Fruit fly (Drosophila melanogaster) whole organism, embryonic: ENCODE measurements around the gene Atg18b.

Experiments
- BEAF-32 ChIP-seq: fragments of 200-800 bp; sonication (Bioruptor generic); optimal IDR thresholded peaks from 3 replicates; lab custom pipeline; 2017; ENCODE audit warnings: missing biosample characterization, missing genetic modification characterization, mild to moderate bottlenecking, moderate library complexity, missing genetic modification reagents
- Bdp1 ChIP-seq: fragments of 200-800 bp; sonication (Bioruptor generic); optimal IDR thresholded peaks from 3 replicates; lab custom pipeline; 2016; ENCODE audit warnings: missing biosample characterization, missing genetic modification characterization
- CG1024 ChIP-seq: fragments of 200-800 bp; sonication (Bioruptor generic); IDR thresholded peaks from 2 replicates; pipeline ENCODE4 v1.3.6; 2022; ENCODE audit warnings: missing biosample characterization, missing genetic modification characterization
- CG11247 ChIP-seq: fragments of 200-800 bp; sonication (Bioruptor generic); IDR thresholded peaks from 2 replicates; pipeline ENCODE4 v1.3.6; 2022; ENCODE audit warnings: missing biosample characterization, missing genetic modification characterization
- CG11456 ChIP-seq: fragments of 200-800 bp; sonication (Bioruptor generic); IDR thresholded peaks from 3 replicates; pipeline ENCODE4 v1.3.6; 2022; ENCODE audit warnings: missing biosample characterization, missing genetic modification characterization
- CG13287 ChIP-seq: fragments of 200-800 bp; sonication (Bioruptor generic); IDR thresholded peaks from 2 replicates; pipeline ENCODE4 v1.3.6; 2022; ENCODE audit warnings: missing biosample characterization, missing genetic modification characterization; ENCODE audit not compliant: partially characterized antibody
- CG13624 ChIP-seq: fragments of 200-800 bp; sonication (Bioruptor generic); optimal IDR thresholded peaks from 2 replicates; lab custom pipeline; 2016; ENCODE audit warnings: missing biosample characterization, missing genetic modification characterization
- CG15011 ChIP-seq: fragments of 200-800 bp; sonication (Bioruptor generic); optimal IDR thresholded peaks from 3 replicates; lab custom pipeline; 2018; ENCODE audit warnings: missing biosample characterization, mild to moderate bottlenecking, missing genetic modification characterization
- CG1529 ChIP-seq: fragments of 200-800 bp; sonication (Bioruptor generic); optimal IDR thresholded peaks from 3 replicates; lab custom pipeline; 2018; ENCODE audit warnings: missing biosample characterization, missing genetic modification characterization
- CG17568 ChIP-seq: fragments of 200-800 bp; sonication (Bioruptor generic); optimal IDR thresholded peaks from 2 replicates; lab custom pipeline; 2018; ENCODE audit warnings: missing biosample characterization, mild to moderate bottlenecking, missing genetic modification characterization, moderate library complexity
- CG17802 ChIP-seq: fragments of 200-800 bp; sonication (Bioruptor generic); optimal IDR thresholded peaks from 2 replicates; lab custom pipeline; 2018; ENCODE audit warnings: missing biosample characterization, mild to moderate bottlenecking, missing genetic modification characterization, moderate library complexity
- CG17912 ChIP-seq: fragments of 200-800 bp; sonication (Bioruptor generic); optimal IDR thresholded peaks from 2 replicates; lab custom pipeline; 2018; ENCODE audit warnings: missing biosample characterization, mild to moderate bottlenecking, missing genetic modification characterization
- CG18011 ChIP-seq: fragments of 200-800 bp; sonication (Bioruptor generic); optimal IDR thresholded peaks from 2 replicates; lab custom pipeline; 2017; ENCODE audit warnings: missing biosample characterization, missing genetic modification characterization, mild to moderate bottlenecking, moderate library complexity, missing genotype
- CG34422 ChIP-seq: fragments of 200-800 bp; sonication (Bioruptor generic); IDR thresholded peaks from 3 replicates; pipeline ENCODE4 v1.3.6; 2022; ENCODE audit warnings: missing biosample characterization, missing genetic modification characterization
- CG4360 ChIP-seq: fragments of 200-800 bp; sonication (Bioruptor generic); IDR thresholded peaks from 2 replicates; pipeline ENCODE4 v1.3.6; 2022; ENCODE audit warnings: missing biosample characterization, missing genetic modification characterization
- CG43689 ChIP-seq: fragments of 200-800 bp; sonication (Bioruptor generic); IDR thresholded peaks from 2 replicates; pipeline ENCODE4 v1.3.6; 2022; ENCODE audit warnings: missing biosample characterization, missing genetic modification characterization
- CG5245 ChIP-seq: fragments of 200-800 bp; sonication (Bioruptor generic); optimal IDR thresholded peaks from 3 replicates; lab custom pipeline; 2016; ENCODE audit warnings: missing biosample characterization, missing genetic modification characterization
- CG6683 ChIP-seq: fragments of 200-800 bp; sonication (Bioruptor generic); optimal IDR thresholded peaks from 2 replicates; lab custom pipeline; 2017; ENCODE audit warnings: missing biosample characterization, mild to moderate bottlenecking, missing genetic modification characterization, missing genetic modification reagents
- CG8944 ChIP-seq: fragments of 200-800 bp; sonication (Bioruptor generic); optimal IDR thresholded peaks from 3 replicates; lab custom pipeline; 2016; ENCODE audit warnings: missing biosample characterization, missing genetic modification characterization
- Chrac-16 ChIP-seq: fragments of 200-800 bp; sonication (Bioruptor generic); optimal IDR thresholded peaks from 3 replicates; lab custom pipeline; 2016; ENCODE audit warnings: missing biosample characterization, missing genetic modification characterization
- Dad ChIP-seq: fragments of 200-800 bp; sonication (Bioruptor generic); optimal IDR thresholded peaks from 3 replicates; lab custom pipeline; 2016; ENCODE audit warnings: missing biosample characterization, missing genetic modification characterization
- Eip74EF ChIP-seq, 2 experiments: fragments of 200-800 bp in 1 of 2; fragments of >200 bp in 1 of 2; sonication (Bioruptor generic) in 1 of 2; optimal IDR thresholded peaks; 2 replicates each; lab custom pipeline; 2017 to 2019; ENCODE audit warnings: missing biosample characterization in 2 of 2, missing genetic modification characterization in 2 of 2, mild to moderate bottlenecking in 1 of 2, moderate library complexity in 1 of 2
- Fer3 ChIP-seq: fragments of 200-800 bp; sonication (Bioruptor generic); optimal IDR thresholded peaks from 2 replicates; lab custom pipeline; 2018; ENCODE audit warnings: missing biosample characterization, mild to moderate bottlenecking, missing genetic modification characterization, moderate library complexity
- Gug ChIP-seq: fragments of 200-800 bp; sonication (Bioruptor generic); IDR thresholded peaks from 4 replicates; pipeline ENCODE4 v1.3.6; 2022; ENCODE audit warnings: missing biosample characterization, missing genetic modification characterization
- Hey ChIP-seq: fragments of 200-800 bp; sonication (Bioruptor generic); optimal IDR thresholded peaks from 3 replicates; lab custom pipeline; 2018; ENCODE audit warnings: missing biosample characterization, mild to moderate bottlenecking, missing genetic modification characterization
- Hr39 ChIP-seq: fragments of >200 bp; optimal IDR thresholded peaks from 2 replicates; lab custom pipeline; 2017
- Lhr ChIP-seq: fragments of 200-800 bp; sonication (Bioruptor generic); optimal IDR thresholded peaks from 3 replicates; lab custom pipeline; 2017; ENCODE audit warnings: mild to moderate bottlenecking, missing biosample characterization, missing genetic modification reagents, missing genetic modification characterization
- NfI ChIP-seq: fragments of 200-800 bp; sonication (Bioruptor generic); optimal IDR thresholded peaks from 3 replicates; lab custom pipeline; 2018; ENCODE audit warnings: missing biosample characterization, mild to moderate bottlenecking, missing genetic modification characterization, moderate library complexity
- Optix ChIP-seq: fragments of 200-800 bp; sonication (Bioruptor generic); IDR thresholded peaks from 3 replicates; pipeline ENCODE4 v1.3.6; 2022; ENCODE audit warnings: missing biosample characterization, missing genetic modification characterization
- Poxn ChIP-seq: fragments of 200-800 bp; sonication (Bioruptor generic); IDR thresholded peaks from 2 replicates; pipeline ENCODE4 v1.3.6; 2022; ENCODE audit warnings: missing biosample characterization, missing genetic modification characterization
- bab2 ChIP-seq: fragments of 200-800 bp; sonication (Bioruptor generic); optimal IDR thresholded peaks from 2 replicates; lab custom pipeline; 2016; ENCODE audit warnings: missing biosample characterization, missing genetic modification characterization
- bcd ChIP-seq: fragments of 200-800 bp; sonication (Bioruptor generic); optimal IDR thresholded peaks from 2 replicates; lab custom pipeline; 2017; ENCODE audit warnings: missing biosample characterization, mild to moderate bottlenecking, missing genetic modification characterization
- crol ChIP-seq: fragments of 200-800 bp; sonication (Bioruptor generic); IDR thresholded peaks from 2 replicates; pipeline ENCODE4 v1.3.6; 2022; ENCODE audit warnings: missing biosample characterization, missing genetic modification characterization
- cwo ChIP-seq: fragments of 200-800 bp; sonication (Bioruptor generic); optimal IDR thresholded peaks from 3 replicates; lab custom pipeline; 2017; ENCODE audit warnings: missing biosample characterization, missing genetic modification characterization, mild to moderate bottlenecking, moderate library complexity, missing genetic modification reagents
- dmrt11E ChIP-seq: fragments of 200-800 bp; sonication (Bioruptor generic); optimal IDR thresholded peaks from 3 replicates; lab custom pipeline; 2018; ENCODE audit warnings: missing biosample characterization, mild to moderate bottlenecking, missing genetic modification characterization, moderate library complexity
- dmrt99B ChIP-seq: fragments of 200-800 bp; sonication (Bioruptor generic); optimal IDR thresholded peaks from 2 replicates; lab custom pipeline; 2018; ENCODE audit warnings: missing biosample characterization, mild to moderate bottlenecking, missing genetic modification characterization, moderate library complexity
- emc ChIP-seq: fragments of 200-800 bp; sonication (Bioruptor generic); optimal IDR thresholded peaks from 2 replicates; lab custom pipeline; 2016; ENCODE audit warnings: missing biosample characterization, missing genetic modification characterization
- en ChIP-seq: fragments of 200-800 bp; sonication (Bioruptor generic); optimal IDR thresholded peaks from 2 replicates; lab custom pipeline; 2016; ENCODE audit warnings: missing biosample characterization, missing genetic modification characterization
- exex ChIP-seq: fragments of 200-800 bp; sonication (Bioruptor generic); optimal IDR thresholded peaks from 4 replicates; lab custom pipeline; 2018; ENCODE audit warnings: missing biosample characterization, mild to moderate bottlenecking, missing genetic modification characterization, moderate library complexity
- fru ChIP-seq: fragments of >200 bp; optimal IDR thresholded peaks from 2 replicates; lab custom pipeline; 2017
- gce ChIP-seq: fragments of 200-800 bp; sonication (Bioruptor generic); IDR thresholded peaks from 3 replicates; pipeline ENCODE4 v1.3.6; 2022; ENCODE audit warnings: missing biosample characterization, missing genetic modification characterization
- ken ChIP-seq: fragments of 200-800 bp; sonication (Bioruptor generic); IDR thresholded peaks from 3 replicates; pipeline ENCODE4 v1.3.6; 2022; ENCODE audit warnings: missing biosample characterization, missing genetic modification characterization
- lbe ChIP-seq: fragments of 200-800 bp; sonication (Bioruptor generic); optimal IDR thresholded peaks from 2 replicates; lab custom pipeline; 2016; ENCODE audit warnings: missing biosample characterization, mild to moderate bottlenecking, missing genetic modification characterization
- pzg ChIP-seq: fragments of 200-800 bp; sonication (Bioruptor generic); optimal IDR thresholded peaks from 3 replicates; lab custom pipeline; 2018; ENCODE audit warnings: missing biosample characterization, mild to moderate bottlenecking, missing genetic modification characterization, moderate library complexity
- shn ChIP-seq: fragments of 200-800 bp; sonication (Bioruptor generic); optimal IDR thresholded peaks from 3 replicates; lab custom pipeline; 2016; ENCODE audit warnings: missing biosample characterization, missing genetic modification characterization
- sima ChIP-seq: fragments of 200-800 bp; sonication (Bioruptor generic); optimal IDR thresholded peaks from 2 replicates; lab custom pipeline; 2016; ENCODE audit warnings: missing biosample characterization, missing genetic modification characterization
- sob ChIP-seq: fragments of 200-800 bp; sonication (Bioruptor generic); IDR thresholded peaks from 2 replicates; pipeline ENCODE4 v1.3.6; 2022; ENCODE audit warnings: missing biosample characterization, missing genetic modification characterization
- unc-4 ChIP-seq: fragments of 200-800 bp; sonication (Bioruptor generic); IDR thresholded peaks from 2 replicates; pipeline ENCODE4 v1.3.6; 2022; ENCODE audit warnings: missing biosample characterization, missing genetic modification characterization; ENCODE audit not compliant: partially characterized antibody
- wek ChIP-seq: fragments of 200-800 bp; sonication (Bioruptor generic); optimal IDR thresholded peaks from 3 replicates; lab custom pipeline; 2018; ENCODE audit warnings: missing biosample characterization, mild to moderate bottlenecking, missing genetic modification characterization, moderate library complexity
- wor ChIP-seq: fragments of 200-800 bp; sonication (Bioruptor generic); IDR thresholded peaks from 2 replicates; pipeline ENCODE4 v1.3.6; 2022; ENCODE audit warnings: missing biosample characterization, missing genetic modification characterization
- zf30C ChIP-seq: fragments of 200-800 bp; sonication (Bioruptor generic); optimal IDR thresholded peaks from 3 replicates; lab custom pipeline; 2018; ENCODE audit warnings: missing biosample characterization, mild to moderate bottlenecking, missing genetic modification characterization
- zfh1 ChIP-seq: fragments of 200-800 bp; sonication (Bioruptor generic); IDR thresholded peaks from 3 replicates; pipeline ENCODE4 v1.3.6; 2022; ENCODE audit warnings: missing biosample characterization, missing genetic modification characterization

Atg18b gene

dm6 chr2L:21162875-21163274 lies 57.5 kb downstream of the Atg18b start, which contains the start of gene Nbr (continued):
- TF ChIP-seq pzg (GFP tag; lab: Kevin White, UChicago) (peak; percentile 12), CG18011 (GFP tag; lab: Kevin White, UChicago) (no peak), lbe (GFP tag; lab: Kevin White, UChicago) (no peak), CG6683 (GFP tag; lab: Kevin White, UChicago) (no peak), bab2 (no peak), Eip74EF (GFP tag; optimal IDR thresholded peaks at IDR 0.05; lab: Kevin White, UChicago) (no peak), CG43689 (GFP tag; lab: Robert Waterston, UW) (no peak), Gug (peak; percentile 51; the same call in 2 of the 4 replicates), Optix (GFP tag; lab: Robert Waterston, UW) (no peak), dmrt99B (tag; lab: Kevin White, UChicago) (no peak), NfI (no peak), CG13287 (GFP tag; lab: Robert Waterston, UW) (peak; percentile 61), Chrac-16 (GFP tag; lab: Kevin White, UChicago) (no peak), zfh1 (GFP tag; lab: Robert Waterston, UW) (no peak), ken (0 out of 3 replicates have a peak, but pooled peaks have one; percentile 40), Lhr (GFP tag; lab: Kevin White, UChicago) (no peak), shn (GFP tag; lab: Kevin White, UChicago) (no peak), fru (lab: Kevin White, UChicago) (no peak), Fer3 (tag; lab: Kevin White, UChicago) (no peak), BEAF-32 (GFP tag; lab: Kevin White, UChicago) (peak; percentile 54), cwo (GFP tag; lab: Kevin White, UChicago) (no peak), bcd (GFP tag; lab: Kevin White, UChicago) (no peak), Dad (no peak), CG4360 (GFP tag; lab: Robert Waterston, UW) (no peak), Bdp1 (GFP tag; lab: Kevin White, UChicago) (no peak), sob (peak; percentile 11; the same call in 1 of the 2 replicates), CG15011 (no peak), Hey (no peak), wek (GFP tag; lab: Kevin White, UChicago) (no peak), gce (GFP tag; lab: Robert Waterston, UW) (no peak), CG11456 (GFP tag; lab: Robert Waterston, UW) (peak; percentile 16; the same call in 1 of the 3 replicates), Hr39 (lab: Kevin White, UChicago) (no peak), wor (GFP tag; lab: Robert Waterston, UW) (no peak), unc-4 (GFP tag; lab: Robert Waterston, UW) (peak; percentile 60), CG1529 (GFP tag; lab: Kevin White, UChicago) (no peak), zf30C (no peak), crol (GFP tag; lab: Robert Waterston, UW) (no peak), CG17912 (GFP tag; lab: Kevin White, UChicago) (no peak), sima (GFP tag; lab: Kevin White, UChicago) (no peak), CG1024 (GFP tag; lab: Robert Waterston, UW) (no peak), exex (no peak), CG13624 (no peak), CG11247 (GFP tag; lab: Robert Waterston, UW) (peak; percentile 36; the same call in 1 of the 2 replicates), Poxn (GFP tag; lab: Robert Waterston, UW) (no peak), en (GFP tag; lab: Kevin White, UChicago) (no peak), dmrt11E (no peak), CG17802 (no peak), CG5245 (GFP tag; lab: Kevin White, UChicago) (no peak), CG34422 (GFP tag; lab: Robert Waterston, UW) (no peak), emc (GFP tag; lab: Kevin White, UChicago) (no peak), CG8944 (GFP tag; lab: Kevin White, UChicago) (no peak), CG17568 (GFP tag; lab: Kevin White, UChicago) (no peak)
